Worm (Caenorhabditis elegans): ENCODE results near the gene Y55F3AM.5.

ce11 chrIV:1015430-1015829 lies 16.4 kb downstream of the Y55F3AM.5 start:
- no peak for TF ChIP-seq fos-1 (tag; optimal IDR thresholded peaks at IDR 0.05)
- no peak for TF ChIP-seq nhr-28 (tag; optimal IDR thresholded peaks at IDR 0.05)
- no peak for TF ChIP-seq elt-3 (tag; optimal IDR thresholded peaks at IDR 0.05)
